Fruit fly (Drosophila melanogaster) whole organism, larva: ENCODE measurements around the gene CG10512.

Experiments used
- noc ChIP-seq: fragments of 200-800 bp; sonication (Bioruptor generic); optimal IDR thresholded peaks from 3 replicates; lab custom pipeline; 2019; ENCODE audit warnings: missing biosample characterization, mild to moderate bottlenecking, missing genetic modification characterization, moderate library complexity

The CG10512 gene

dm6 chr3L:21238377-21238776 is 35.7 kb downstream of the CG10512 start:
- no peak for TF ChIP-seq noc (tag; lab: Kevin White, UChicago)

DNA sequence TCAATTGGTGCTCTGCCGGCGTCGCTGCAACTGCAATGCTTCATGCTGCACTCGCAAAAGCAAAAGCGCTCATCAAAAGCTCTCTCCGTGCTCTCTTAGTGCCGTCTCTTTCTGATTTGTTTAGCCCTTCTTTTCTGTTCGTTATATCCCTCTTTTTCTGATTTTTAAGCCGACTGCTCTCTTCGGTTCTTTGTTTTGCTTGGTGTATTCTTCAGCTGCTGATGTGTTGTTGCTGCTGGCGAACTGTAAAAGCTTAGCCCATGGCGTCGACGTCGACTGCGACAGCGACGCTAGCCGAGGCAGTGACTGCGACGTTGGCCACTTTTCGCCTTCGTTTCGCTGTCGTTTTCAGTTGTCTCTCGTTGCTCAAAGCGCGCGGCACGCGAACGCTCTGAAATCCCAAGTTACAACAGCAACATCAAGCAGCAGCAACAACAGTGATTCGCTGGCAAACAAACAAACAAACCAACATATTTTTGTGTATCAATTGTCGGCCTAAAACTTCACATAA is 37.3 kb downstream of the CG10512 start:
- TF ChIP-seq noc (tag; lab: Kevin White, UChicago): no peak

- peak; percentile 27 for TF ChIP-seq noc (tag; lab: Kevin White, UChicago)
These were observed 38.8 kb downstream of the CG10512 start for dm6 chr3L:21241447-21241983.

- no peak for TF ChIP-seq noc (tag; lab: Kevin White, UChicago)
These were observed 40.2 kb downstream of the CG10512 start for dm6 chr3L:21242958-21243357.

DNA sequence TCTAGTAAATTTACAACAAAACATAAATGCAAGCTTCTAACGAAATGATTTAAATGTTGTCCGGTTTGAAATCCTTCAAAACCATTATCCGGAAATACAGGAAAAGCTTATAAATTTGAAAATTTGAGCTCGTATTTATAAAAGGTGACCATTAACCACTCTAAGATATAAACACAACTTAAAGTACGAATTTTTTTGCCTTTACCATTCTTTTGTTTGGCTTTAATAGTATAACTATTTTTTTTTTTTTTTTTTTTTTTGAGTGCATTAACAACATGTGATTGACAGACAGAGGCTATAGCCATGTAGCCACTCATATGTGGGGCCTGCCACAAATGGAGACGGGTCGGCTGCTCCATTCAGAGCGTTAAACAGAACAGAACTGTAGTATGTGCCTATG is 40.7 kb downstream of the CG10512 start:
- TF ChIP-seq noc (tag; lab: Kevin White, UChicago): no peak

DNA sequence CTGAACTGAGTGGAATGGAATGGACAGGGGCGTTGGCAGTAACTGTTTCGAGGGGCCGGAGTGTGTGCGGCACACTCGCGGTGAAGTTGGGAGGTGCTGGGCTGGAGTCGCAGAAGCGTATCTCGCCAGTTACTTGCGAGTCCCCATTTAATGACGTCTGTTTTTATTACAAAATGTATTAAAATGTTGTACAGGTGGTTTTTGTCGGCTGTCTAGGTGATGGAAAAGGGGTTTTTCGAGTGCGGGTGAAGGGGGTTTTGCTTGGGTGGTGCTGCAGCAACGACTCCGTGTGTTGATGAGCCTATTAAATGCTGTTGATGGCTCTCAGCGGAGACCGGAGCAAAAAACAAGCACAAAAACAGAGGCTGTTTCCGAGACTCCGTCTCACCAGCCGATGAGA is 48.7 kb downstream of the CG10512 start:
- no peak for TF ChIP-seq noc (tag; lab: Kevin White, UChicago)

DNA sequence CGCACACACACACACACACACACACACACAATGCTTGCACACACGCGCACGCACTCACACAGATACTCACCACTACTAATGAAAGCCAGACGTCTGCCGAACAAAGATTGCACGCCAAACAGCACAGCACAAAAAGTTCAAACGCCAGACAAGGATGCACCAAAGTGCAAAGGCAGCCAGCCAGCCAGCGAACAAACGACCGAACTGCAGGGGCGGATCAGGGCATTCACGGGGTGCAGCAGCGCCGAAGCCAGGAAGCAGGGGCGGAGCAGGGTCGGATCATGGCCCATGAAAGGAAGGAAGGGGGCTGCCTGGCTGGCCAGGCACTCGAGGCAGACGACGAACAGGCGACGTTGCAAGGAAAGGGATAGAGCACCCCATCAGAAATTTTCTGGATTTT is 49.8 kb downstream of the CG10512 start:
- TF ChIP-seq noc (tag; lab: Kevin White, UChicago): no peak

DNA sequence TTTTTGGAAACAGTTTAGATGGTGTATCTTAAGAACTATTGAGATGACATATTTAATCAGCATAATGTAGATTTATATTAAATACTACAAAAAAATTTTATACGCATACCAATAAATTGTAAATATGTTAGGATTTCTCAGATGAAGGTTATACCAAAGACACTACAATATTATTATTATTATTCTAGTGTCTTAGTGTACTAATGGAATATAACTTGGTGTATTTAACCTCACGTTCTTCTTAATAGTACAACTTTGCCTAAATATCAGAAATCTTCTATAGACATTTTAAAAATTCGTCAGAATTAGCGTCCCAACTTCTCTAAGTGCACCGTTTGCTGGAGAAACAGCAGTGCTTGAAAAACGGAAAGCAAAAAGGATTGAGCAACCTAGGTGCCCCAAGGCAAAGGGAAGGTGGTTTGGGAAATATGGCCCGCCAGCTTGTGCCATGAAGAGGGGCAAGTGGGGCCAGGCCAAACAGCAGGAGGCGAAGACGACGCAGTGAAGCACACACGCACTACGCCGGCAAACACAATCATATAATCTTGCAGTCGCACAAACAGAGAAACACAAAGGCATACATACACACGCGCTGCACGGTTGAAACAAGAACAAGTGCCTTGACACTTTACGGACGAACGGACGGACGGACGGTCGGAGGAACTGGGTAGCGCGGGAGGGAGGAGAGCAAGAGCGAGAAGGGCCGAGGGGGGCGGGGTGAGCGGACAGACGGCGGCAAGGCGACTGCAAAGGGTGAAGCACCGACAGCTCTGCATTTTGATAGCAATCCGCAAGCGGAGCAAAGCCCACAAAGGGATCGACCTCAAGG is 50.4 kb downstream of the CG10512 start:
- TF ChIP-seq noc (tag; lab: Kevin White, UChicago): no peak

DNA sequence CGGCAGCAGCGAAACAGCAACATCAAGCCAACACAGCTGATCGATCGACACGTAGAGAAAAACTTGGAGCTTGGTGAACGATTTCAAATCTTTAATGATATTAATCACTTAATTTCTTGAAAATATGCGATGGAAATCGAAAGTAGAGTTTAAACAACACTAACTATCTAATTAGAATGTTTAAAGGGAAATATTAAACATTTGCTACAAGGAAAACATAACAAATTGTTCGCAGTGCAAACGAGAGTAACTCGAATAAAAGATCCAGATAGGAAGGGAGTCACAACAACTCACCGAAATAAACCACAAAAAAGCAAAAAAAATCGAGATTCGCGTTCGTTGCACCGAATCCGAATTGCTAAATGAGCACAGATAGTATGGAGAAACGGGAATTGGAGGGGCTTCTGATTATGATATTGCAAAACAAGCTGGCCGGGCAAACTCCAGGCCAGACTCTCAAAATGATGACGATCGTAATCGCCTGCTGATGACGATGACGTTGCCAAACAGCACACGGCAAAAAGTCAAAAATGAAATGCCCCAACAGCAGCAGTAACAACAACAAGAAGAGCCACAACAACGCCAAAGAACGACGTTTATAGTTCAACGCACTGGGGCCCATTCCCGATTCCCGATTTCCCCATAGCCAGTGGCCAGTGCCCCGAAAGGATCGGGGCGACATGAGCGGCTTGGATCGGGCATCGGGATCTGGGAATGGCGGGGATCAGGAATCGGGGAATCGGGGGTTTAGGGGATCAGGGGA is 51.2 kb downstream of the CG10512 start:
- no peak for TF ChIP-seq noc (tag; lab: Kevin White, UChicago)

DNA sequence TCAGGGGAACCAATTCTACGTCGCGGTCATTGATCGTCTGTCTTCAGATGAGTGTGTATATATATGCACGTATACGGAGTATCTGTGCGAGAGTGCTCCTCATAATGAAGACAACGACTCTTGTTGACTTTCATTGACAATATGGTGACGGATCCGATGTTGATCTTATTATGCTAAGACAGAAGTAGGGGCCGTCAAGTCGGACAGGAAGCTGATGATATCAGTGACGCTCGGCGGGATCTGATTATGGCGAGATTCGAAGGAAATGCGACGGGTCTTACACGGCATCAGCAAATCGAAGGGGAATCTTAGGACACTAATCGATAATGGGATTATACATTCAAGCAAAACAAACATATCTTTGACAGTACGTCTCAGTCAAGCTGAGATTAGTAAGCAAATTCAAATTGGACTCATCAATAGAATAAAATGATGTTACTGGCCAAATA is 51.8 kb downstream of the CG10512 start:
- no peak for TF ChIP-seq noc (tag; lab: Kevin White, UChicago)

dm6 chr3L:21256062-21257023 is 53.6 kb downstream of the CG10512 start:
- no peak for TF ChIP-seq noc (tag; lab: Kevin White, UChicago)
